Fruit fly (Drosophila melanogaster): ENCODE results near the gene CG11912.
A peak's percentile ranks its signal among the peaks of the same experiment; 100 is the strongest.

Gene CG11912

dm6 chr2L:319159-319558 is at the start of gene CG11912:
Gene CG11912, minus strand, starts transcription at chr2L:319259.
- TF ChIP-seq CG11617 (GFP tag; optimal IDR thresholded peaks at IDR 0.05) (no peak), Crg-1 (GFP tag; optimal IDR thresholded peaks at IDR 0.05) (no peak), bab1 (GFP tag; optimal IDR thresholded peaks at IDR 0.05) (no peak), tj (GFP tag; optimal IDR thresholded peaks at IDR 0.05) (no peak), CG12768 (GFP tag; optimal IDR thresholded peaks at IDR 0.05) (no peak), pad (GFP tag; optimal IDR thresholded peaks at IDR 0.05) (no peak), CG5204 (GFP tag; optimal IDR thresholded peaks at IDR 0.05) (no peak), Hr96 (GFP tag; optimal IDR thresholded peaks at IDR 0.05) (no peak), CG7101 (tag; optimal IDR thresholded peaks at IDR 0.05) (no peak), kay (GFP tag; ENCODE audit: borderline replicate concordance) (no peak), CG7045 (GFP tag; optimal IDR thresholded peaks at IDR 0.05) (no peak)

- TF ChIP-seq Clk (GFP tag; optimal IDR thresholded peaks at IDR 0.05) (no peak), kay (GFP tag; ENCODE audit: borderline replicate concordance) (no peak), CG5204 (GFP tag; optimal IDR thresholded peaks at IDR 0.05) (no peak), CG11617 (GFP tag; optimal IDR thresholded peaks at IDR 0.05) (no peak), toe (GFP tag; optimal IDR thresholded peaks at IDR 0.05) (no peak), CG7101 (tag; optimal IDR thresholded peaks at IDR 0.05) (no peak), cnc (optimal IDR thresholded peaks at IDR 0.05) (no peak), pad (GFP tag; optimal IDR thresholded peaks at IDR 0.05) (no peak), CG14711 (tag; optimal IDR thresholded peaks at IDR 0.05) (no peak), bab1 (GFP tag; optimal IDR thresholded peaks at IDR 0.05) (no peak), tj (GFP tag; optimal IDR thresholded peaks at IDR 0.05) (no peak), Crg-1 (GFP tag; optimal IDR thresholded peaks at IDR 0.05) (no peak), CG12768 (GFP tag; optimal IDR thresholded peaks at IDR 0.05) (no peak), CG1620 (GFP tag; optimal IDR thresholded peaks at IDR 0.05) (no peak), ovo (GFP tag; optimal IDR thresholded peaks at IDR 0.05) (no peak), cic (GFP tag; optimal IDR thresholded peaks at IDR 0.05) (no peak), Hr96 (GFP tag; optimal IDR thresholded peaks at IDR 0.05) (no peak), Mnt (GFP tag; optimal IDR thresholded peaks at IDR 0.05) (no peak), CG7045 (GFP tag; optimal IDR thresholded peaks at IDR 0.05) (no peak), CG33017 (tag; optimal IDR thresholded peaks at IDR 0.05) (no peak)
Measured at dm6 chr2L:368398-369008, 49.4 kb upstream of the CG11912 start.

dm6 chr2L:366876-367275 is 47.8 kb upstream of the CG11912 start:
- TF ChIP-seq kay (GFP tag; ENCODE audit: borderline replicate concordance) (no peak), bab1 (GFP tag; optimal IDR thresholded peaks at IDR 0.05) (no peak), toe (GFP tag; optimal IDR thresholded peaks at IDR 0.05) (no peak), CG12768 (GFP tag; optimal IDR thresholded peaks at IDR 0.05) (no peak), cnc (optimal IDR thresholded peaks at IDR 0.05) (no peak), CG5204 (GFP tag; optimal IDR thresholded peaks at IDR 0.05) (no peak), CG7101 (tag; optimal IDR thresholded peaks at IDR 0.05) (no peak), cic (GFP tag; optimal IDR thresholded peaks at IDR 0.05) (no peak), CG7045 (GFP tag; optimal IDR thresholded peaks at IDR 0.05) (no peak), Mnt (GFP tag; optimal IDR thresholded peaks at IDR 0.05) (no peak), CG11617 (GFP tag; optimal IDR thresholded peaks at IDR 0.05) (no peak), CG14711 (tag; optimal IDR thresholded peaks at IDR 0.05) (no peak), pad (GFP tag; optimal IDR thresholded peaks at IDR 0.05) (no peak), CG1620 (GFP tag; optimal IDR thresholded peaks at IDR 0.05) (no peak), ovo (GFP tag; optimal IDR thresholded peaks at IDR 0.05) (no peak)

- TF ChIP-seq kay (GFP tag; ENCODE audit: borderline replicate concordance) (peak; percentile 8), Mnt (GFP tag; optimal IDR thresholded peaks at IDR 0.05) (peak; percentile 14), toe (GFP tag; optimal IDR thresholded peaks at IDR 0.05) (no peak), CG12768 (GFP tag; optimal IDR thresholded peaks at IDR 0.05) (no peak), bab1 (GFP tag; optimal IDR thresholded peaks at IDR 0.05) (peak; percentile 62), cnc (optimal IDR thresholded peaks at IDR 0.05) (no peak)
Measured at dm6 chr2L:357556-358130, 38.6 kb upstream of the CG11912 start, which contains the start of gene Ent1. Gene Ent1, minus strand, starts transcription at chr2L:357874.

- no peak for TF ChIP-seq CG11617 (GFP tag; optimal IDR thresholded peaks at IDR 0.05)
- no peak for TF ChIP-seq pad (GFP tag; optimal IDR thresholded peaks at IDR 0.05)
- no peak for TF ChIP-seq ovo (GFP tag; optimal IDR thresholded peaks at IDR 0.05)
- TF ChIP-seq toe (GFP tag; optimal IDR thresholded peaks at IDR 0.05) = no peak
- TF ChIP-seq CG7101 (tag; optimal IDR thresholded peaks at IDR 0.05) = no peak
Measured at dm6 chr2L:356234-356633, 37.2 kb upstream of the CG11912 start.

dm6 chr2L:347604-348003 is 28.5 kb upstream of the CG11912 start:
- no peak for TF ChIP-seq CG11617 (GFP tag; optimal IDR thresholded peaks at IDR 0.05)
- peak; percentile 50 for TF ChIP-seq kay (GFP tag; ENCODE audit: borderline replicate concordance)
- no peak for TF ChIP-seq CG5204 (GFP tag; optimal IDR thresholded peaks at IDR 0.05)
- TF ChIP-seq CG1620 (GFP tag; optimal IDR thresholded peaks at IDR 0.05) = no peak
- TF ChIP-seq ovo (GFP tag; optimal IDR thresholded peaks at IDR 0.05) = no peak
- no peak for TF ChIP-seq tj (GFP tag; optimal IDR thresholded peaks at IDR 0.05)
- TF ChIP-seq Clk (GFP tag; optimal IDR thresholded peaks at IDR 0.05) = no peak
- no peak for TF ChIP-seq cnc (optimal IDR thresholded peaks at IDR 0.05)
- no peak for TF ChIP-seq CG7101 (tag; optimal IDR thresholded peaks at IDR 0.05)

dm6 chr2L:346781-347180 is 27.7 kb upstream of the CG11912 start:
- TF ChIP-seq CG11617 (GFP tag; optimal IDR thresholded peaks at IDR 0.05) (no peak), Clk (GFP tag; optimal IDR thresholded peaks at IDR 0.05) (no peak), CG14711 (tag; optimal IDR thresholded peaks at IDR 0.05) (no peak), Mnt (GFP tag; optimal IDR thresholded peaks at IDR 0.05) (no peak), cic (GFP tag; optimal IDR thresholded peaks at IDR 0.05) (no peak), cnc (optimal IDR thresholded peaks at IDR 0.05) (no peak), CG33017 (tag; optimal IDR thresholded peaks at IDR 0.05) (no peak), pad (GFP tag; optimal IDR thresholded peaks at IDR 0.05) (no peak), tj (GFP tag; optimal IDR thresholded peaks at IDR 0.05) (no peak), bab1 (GFP tag; optimal IDR thresholded peaks at IDR 0.05) (no peak), Crg-1 (GFP tag; optimal IDR thresholded peaks at IDR 0.05) (no peak)
